Worm (Caenorhabditis elegans) whole organism, L4 larva: ENCODE data around the gene clec-212.

Experiments
- aha-1 ChIP-seq: fragments of 150-350 bp; peaks from one replicate; lab custom pipeline; 2014; ENCODE audit warnings: missing biosample characterization, missing genetic modification characterization
- ama-1 ChIP-seq: fragments of 150-350 bp; optimal IDR thresholded peaks from 2 replicates; lab custom pipeline; 2014; ENCODE audit warnings: inconsistent platforms, mixed read lengths
- ceh-44 ChIP-seq: fragments of 200-800 bp; sonication (Bioruptor generic); IDR thresholded peaks from 2 replicates; pipeline ENCODE4 v1.3.6; 2022; ENCODE audit warnings: missing genetic modification reagents, missing genetic modification characterization, missing compliant biosample characterization
- ceh-82 ChIP-seq: sonication (generic microtip); optimal IDR thresholded peaks from 2 replicates; lab custom pipeline; 2017; ENCODE audit warnings: missing biosample characterization, missing genetic modification characterization
- nhr-237 ChIP-seq: sonication (generic microtip); optimal IDR thresholded peaks from 2 replicates; lab custom pipeline; 2017; ENCODE audit warnings: missing biosample characterization, missing genetic modification characterization
- nhr-76 ChIP-seq: fragments of 150-350 bp; optimal IDR thresholded peaks from 2 replicates; lab custom pipeline; 2014; ENCODE audit warnings: missing biosample characterization, missing genetic modification characterization
- snpc-4 ChIP-seq: fragments of 150-350 bp; optimal IDR thresholded peaks from 2 replicates; lab custom pipeline; 2014; ENCODE audit warnings: missing biosample characterization, missing genetic modification characterization

- TF ChIP-seq nhr-237 (tag; lab: Kevin White, UChicago) (no peak), ceh-82 (tag; lab: Kevin White, UChicago) (no peak), ceh-44 (no peak), ama-1 (no peak), snpc-4 (no peak), nhr-76 (tag; lab: Kevin White, UChicago) (no peak), aha-1 (no peak)
Observed at ce11 chrV:7529840-7530239, 40.4 kb downstream of the clec-212 start, which contains the start of gene swt-2.
